Worm (Caenorhabditis elegans) whole organism, L4 larva: ENCODE data around the gene syx-16.

ENCODE experiments used
- F10B5.3 ChIP-seq: sonication (generic microtip); optimal IDR thresholded peaks from 2 replicates; lab custom pipeline; 2016; ENCODE audit warnings: mild to moderate bottlenecking, missing genetic modification characterization, missing compliant biosample characterization
- Y105C5A.15 ChIP-seq: fragments of 200-800 bp; sonication (Bioruptor generic); IDR thresholded peaks from 2 replicates; pipeline ENCODE4 v1.3.6; 2022; ENCODE audit warnings: missing genetic modification characterization, missing compliant biosample characterization
- Y5F2A.4 ChIP-seq: fragments of 200-800 bp; sonication (Bioruptor generic); optimal IDR thresholded peaks from 2 replicates; lab custom pipeline; 2018; ENCODE audit warnings: mild to moderate bottlenecking, missing genetic modification characterization, missing compliant biosample characterization
- Y75B8A.6 ChIP-seq: fragments of 200-800 bp; sonication (Bioruptor generic); IDR thresholded peaks from 2 replicates; pipeline ENCODE4 v1.3.6; 2022; ENCODE audit warnings: missing genetic modification reagents, missing genetic modification characterization, missing compliant biosample characterization
- aha-1 ChIP-seq: fragments of 150-350 bp; peaks from one replicate; lab custom pipeline; 2014; ENCODE audit warnings: missing biosample characterization, missing genetic modification characterization
- aly-2 ChIP-seq: sonication (generic microtip); optimal IDR thresholded peaks from 2 replicates; lab custom pipeline; 2018; ENCODE audit warnings: missing biosample characterization, missing genetic modification characterization
- attf-4 ChIP-seq: sonication (generic microtip); optimal IDR thresholded peaks from 3 replicates; lab custom pipeline; 2017; ENCODE audit warnings: missing biosample characterization, missing genetic modification characterization
- ceh-32 ChIP-seq: sonication (generic microtip); optimal IDR thresholded peaks from 2 replicates; lab custom pipeline; 2016; ENCODE audit warnings: mild to moderate bottlenecking, missing genetic modification characterization, missing compliant biosample characterization; ENCODE audit not compliant: poor library complexity
- ceh-82 ChIP-seq: sonication (generic microtip); optimal IDR thresholded peaks from 2 replicates; lab custom pipeline; 2017; ENCODE audit warnings: missing biosample characterization, missing genetic modification characterization
- daf-19 ChIP-seq: fragments of 200-800 bp; sonication (Bioruptor generic); conservative IDR thresholded peaks from 2 replicates; pipeline ENCODE4 v1.3.6; 2022; ENCODE audit warnings: missing genetic modification characterization, missing compliant biosample characterization
- dmd-9 ChIP-seq: fragments of 200-800 bp; sonication (Bioruptor generic); IDR thresholded peaks from 2 replicates; pipeline ENCODE4 v1.3.6; 2022; ENCODE audit warnings: missing genetic modification reagents, missing genetic modification characterization, missing compliant biosample characterization
- gei-8 ChIP-seq: fragments of 200-800 bp; sonication (Bioruptor generic); optimal IDR thresholded peaks from 2 replicates; lab custom pipeline; 2018; ENCODE audit warnings: mild to moderate bottlenecking, missing genetic modification characterization, missing compliant biosample characterization
- hif-1 ChIP-seq, 2 experiments: sonication (generic microtip); optimal IDR thresholded peaks; 2 replicates each; lab custom pipeline; 2016 to 2017; ENCODE audit warnings: missing compliant biosample characterization in 2 of 2, missing genetic modification characterization in 2 of 2, missing genetic modification reagents in 2 of 2, missing genotype in 2 of 2, mild to moderate bottlenecking in 1 of 2
- hlh-30 ChIP-seq: sonication (generic microtip); optimal IDR thresholded peaks from 2 replicates; lab custom pipeline; 2017; ENCODE audit warnings: antibody characterized with exemption, mild to moderate bottlenecking, missing genetic modification characterization, missing compliant biosample characterization; ENCODE audit not compliant: insufficient read depth
- hmg-1.1 ChIP-seq: fragments of 200-800 bp; sonication (Bioruptor generic); IDR thresholded peaks from 2 replicates; pipeline ENCODE4 v1.3.6; 2022; ENCODE audit warnings: missing genetic modification reagents, missing genetic modification characterization, missing compliant biosample characterization
- lim-7 ChIP-seq: fragments of 200-800 bp; sonication (Bioruptor generic); IDR thresholded peaks from 2 replicates; pipeline ENCODE4 v1.3.6; 2022; ENCODE audit warnings: missing genetic modification characterization, missing compliant biosample characterization
- lin-13 ChIP-seq: fragments of 150-350 bp; optimal IDR thresholded peaks from 2 replicates; lab custom pipeline; 2014; ENCODE audit warnings: missing biosample characterization, missing genetic modification reagents, missing genetic modification characterization
- lin-39 ChIP-seq: fragments of 150-350 bp; optimal IDR thresholded peaks from 2 replicates; lab custom pipeline; 2014; ENCODE audit warnings: missing biosample characterization, missing genetic modification reagents, missing genetic modification characterization
- lir-3 ChIP-seq: sonication (generic microtip); optimal IDR thresholded peaks from 2 replicates; lab custom pipeline; 2016; ENCODE audit warnings: mild to moderate bottlenecking, missing genetic modification characterization, missing compliant biosample characterization
- lsy-2 ChIP-seq, 2 experiments: fragments of 150-350 bp in 1 of 2; sonication (generic microtip) in 1 of 2; optimal IDR thresholded peaks; 2 replicates each; lab custom pipeline; 2014 to 2017; ENCODE audit warnings: missing biosample characterization in 2 of 2, missing genetic modification characterization in 2 of 2
- madf-9 ChIP-seq: fragments of 200-800 bp; sonication (Bioruptor generic); conservative IDR thresholded peaks from 2 replicates; pipeline ENCODE4 v1.3.6; 2022; ENCODE audit warnings: missing genetic modification reagents, missing genetic modification characterization, missing compliant biosample characterization
- mep-1 ChIP-seq: fragments of 150-350 bp; sonication (generic microtip); optimal IDR thresholded peaks from 3 replicates; lab custom pipeline; 2014; ENCODE audit warnings: missing biosample characterization, missing genetic modification characterization
- nhr-10 ChIP-seq: fragments of 150-350 bp; optimal IDR thresholded peaks from 2 replicates; lab custom pipeline; 2014; ENCODE audit warnings: missing biosample characterization, missing genetic modification characterization
- nhr-102 ChIP-seq: sonication (generic microtip); optimal IDR thresholded peaks from 2 replicates; lab custom pipeline; 2016; ENCODE audit warnings: mild to moderate bottlenecking, missing genetic modification characterization, moderate library complexity, missing compliant biosample characterization
- nhr-11 ChIP-seq: fragments of 150-350 bp; optimal IDR thresholded peaks from 2 replicates; lab custom pipeline; 2014; ENCODE audit warnings: missing biosample characterization, missing genetic modification characterization
- nhr-111 ChIP-seq: fragments of 200-800 bp; sonication (Bioruptor generic); optimal IDR thresholded peaks from 2 replicates; lab custom pipeline; 2018; ENCODE audit warnings: mild to moderate bottlenecking, missing genetic modification characterization, missing compliant biosample characterization
- nhr-237 ChIP-seq: sonication (generic microtip); optimal IDR thresholded peaks from 2 replicates; lab custom pipeline; 2017; ENCODE audit warnings: missing biosample characterization, missing genetic modification characterization
- nhr-25 ChIP-seq: sonication (generic microtip); optimal IDR thresholded peaks from 2 replicates; lab custom pipeline; 2017; ENCODE audit warnings: missing genetic modification characterization, mild to moderate bottlenecking, missing compliant biosample characterization, antibody characterized with exemption, moderate library complexity, borderline replicate concordance; ENCODE audit not compliant: insufficient read depth
- nhr-28 ChIP-seq: fragments of 150-350 bp; optimal IDR thresholded peaks from 2 replicates; lab custom pipeline; 2014; ENCODE audit warnings: missing biosample characterization, missing genetic modification characterization
- nhr-41 ChIP-seq: fragments of 200-800 bp; sonication (Bioruptor generic); IDR thresholded peaks from 2 replicates; pipeline ENCODE4 v1.3.6; 2022; ENCODE audit warnings: missing genetic modification reagents, missing genetic modification characterization, missing compliant biosample characterization
- nhr-42 ChIP-seq: fragments of 200-800 bp; sonication (Bioruptor generic); IDR thresholded peaks from 2 replicates; pipeline ENCODE4 v1.3.6; 2022; ENCODE audit warnings: missing genetic modification characterization, missing compliant biosample characterization
- nhr-48 ChIP-seq: sonication (generic microtip); optimal IDR thresholded peaks from 2 replicates; lab custom pipeline; 2016; ENCODE audit warnings: mild to moderate bottlenecking, missing genetic modification characterization, missing compliant biosample characterization
- nhr-6 ChIP-seq: fragments of 150-350 bp; optimal IDR thresholded peaks from 2 replicates; lab custom pipeline; 2014; ENCODE audit warnings: missing biosample characterization, missing genetic modification characterization
- nhr-76 ChIP-seq: fragments of 150-350 bp; optimal IDR thresholded peaks from 2 replicates; lab custom pipeline; 2014; ENCODE audit warnings: missing biosample characterization, missing genetic modification characterization
- nhr-77 ChIP-seq: fragments of 150-350 bp; optimal IDR thresholded peaks from 2 replicates; lab custom pipeline; 2014; ENCODE audit warnings: missing biosample characterization, missing genetic modification characterization
- pha-4 ChIP-seq, 2 experiments: fragments of 150-350 bp in 1 of 2; fragments of 200-800 bp in 1 of 2; sonication (Bioruptor generic) in 1 of 2; IDR thresholded peaks in 1 of 2; optimal IDR thresholded peaks in 1 of 2; 2 replicates each; pipeline versions ENCODE4 v1.3.6 to Lab custom; 2014 to 2022; ENCODE audit warnings: missing genetic modification characterization in 2 of 2, missing genetic modification reagents in 2 of 2, missing biosample characterization in 1 of 2, missing compliant biosample characterization in 1 of 2
- pqm-1 ChIP-seq: sonication (generic microtip); optimal IDR thresholded peaks from 2 replicates; lab custom pipeline; 2017; ENCODE audit warnings: missing biosample characterization, missing genetic modification characterization
- sdz-12 ChIP-seq: fragments of 200-800 bp; sonication (Bioruptor generic); optimal IDR thresholded peaks from 2 replicates; lab custom pipeline; 2018; ENCODE audit warnings: mild to moderate bottlenecking, missing genetic modification characterization, missing compliant biosample characterization
- set-16 ChIP-seq: fragments of 200-800 bp; sonication (Bioruptor generic); IDR thresholded peaks from 2 replicates; pipeline ENCODE4 v1.3.6; 2022; ENCODE audit warnings: missing genetic modification reagents, missing genetic modification characterization, missing compliant biosample characterization
- snpc-1.2 ChIP-seq: fragments of 200-800 bp; sonication (Bioruptor generic); IDR thresholded peaks from 2 replicates; pipeline ENCODE4 v1.3.6; 2022; ENCODE audit warnings: missing genetic modification reagents, missing genetic modification characterization, missing compliant biosample characterization
- tag-97 ChIP-seq: fragments of 200-800 bp; sonication (Bioruptor generic); IDR thresholded peaks from 2 replicates; pipeline ENCODE4 v1.3.6; 2022; ENCODE audit warnings: missing genetic modification characterization, missing compliant biosample characterization
- tra-1 ChIP-seq: fragments of 200-800 bp; sonication (Bioruptor generic); IDR thresholded peaks from 2 replicates; pipeline ENCODE4 v1.3.6; 2022; ENCODE audit warnings: missing genetic modification reagents, missing genetic modification characterization, missing compliant biosample characterization
- unc-130 ChIP-seq: sonication (generic microtip); optimal IDR thresholded peaks from 2 replicates; lab custom pipeline; 2016; ENCODE audit warnings: missing genetic modification reagents, missing genetic modification characterization, missing compliant biosample characterization
- unc-62 ChIP-seq, 3 experiments: fragments of 150-350 bp in 1 of 3; sonication (generic microtip); optimal IDR thresholded peaks in 2 of 3; peaks in 1 of 3; 1 replicate in 1 of 3; 2 replicates in 2 of 3; lab custom pipeline; 2014 to 2017; ENCODE audit warnings: missing biosample characterization in 3 of 3, missing genetic modification characterization in 3 of 3, missing genetic modification reagents in 3 of 3, missing genotype in 1 of 3
- zfp-2 ChIP-seq: sonication (generic microtip); optimal IDR thresholded peaks from 2 replicates; lab custom pipeline; 2016; ENCODE audit warnings: mild to moderate bottlenecking, missing genetic modification characterization, missing compliant biosample characterization
- zfp-3 ChIP-seq: fragments of 200-800 bp; sonication (Bioruptor generic); conservative IDR thresholded peaks from 2 replicates; pipeline ENCODE4 v1.3.6; 2022; ENCODE audit warnings: missing genetic modification reagents, missing genetic modification characterization, missing compliant biosample characterization
- zip-11 ChIP-seq: fragments of 200-800 bp; sonication (Bioruptor generic); IDR thresholded peaks from 2 replicates; pipeline ENCODE4 v1.3.6; 2022; ENCODE audit warnings: missing genetic modification characterization, missing compliant biosample characterization
- zip-2 ChIP-seq: fragments of 150-350 bp; optimal IDR thresholded peaks from 2 replicates; lab custom pipeline; 2014; ENCODE audit warnings: missing biosample characterization, missing genetic modification characterization
- ztf-11 ChIP-seq: fragments of 150-350 bp; optimal IDR thresholded peaks from 2 replicates; lab custom pipeline; 2014; ENCODE audit warnings: missing biosample characterization, missing genetic modification characterization

syx-16 gene

DNA sequence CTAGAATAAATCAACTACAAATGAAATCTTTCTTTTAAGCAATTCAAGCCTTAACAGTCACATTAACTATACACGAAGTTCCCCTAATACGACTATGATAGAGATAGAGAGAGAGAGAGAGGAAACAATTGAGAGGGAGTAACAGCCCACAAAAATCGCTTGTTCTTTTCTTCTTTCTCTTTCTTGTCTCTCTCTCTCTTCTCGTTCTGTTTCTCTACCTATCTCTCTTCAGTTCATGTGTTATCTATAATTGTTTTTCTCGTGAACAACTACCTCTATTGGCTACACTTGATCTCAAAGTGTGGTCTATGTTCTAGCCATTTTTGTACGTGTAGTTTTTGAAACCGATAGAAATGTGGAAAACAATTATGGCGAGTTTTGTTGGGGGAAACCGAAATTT is 6.3 kb downstream of the syx-16 start (continued):
- TF ChIP-seq zip-2 (tag; lab: Kevin White, UChicago), result no peak
- TF ChIP-seq hlh-30, result peak; percentile 80
- 0 out of 2 replicates have a peak, but pooled peaks have one; percentile 27 for TF ChIP-seq tra-1
- peak; percentile 71 for TF ChIP-seq nhr-102 (tag; lab: Kevin White, UChicago)
- peak; percentile 54 for TF ChIP-seq pqm-1
- TF ChIP-seq aly-2 (tag; lab: Kevin White, UChicago), result no peak
- peak; percentile 11 for TF ChIP-seq nhr-48 (tag; lab: Kevin White, UChicago)
- no peak for TF ChIP-seq zfp-2
- 0 out of 2 replicates have a peak, but pooled peaks have one; percentile 38 for TF ChIP-seq hmg-1.1 (GFP tag; lab: Robert Waterston, UW)
- peak; percentile 97 for TF ChIP-seq nhr-77
- peak; percentile 78 for TF ChIP-seq nhr-6 (tag; lab: Kevin White, UChicago)
- TF ChIP-seq nhr-10, result peak; percentile 47
- no peak for TF ChIP-seq lin-13 (GFP tag; lab: Kevin White, UChicago)
- no peak for TF ChIP-seq tag-97
- TF ChIP-seq nhr-28 (tag; lab: Kevin White, UChicago), result peak; percentile 100
- TF ChIP-seq unc-62 (GFP tag; optimal IDR thresholded peaks at IDR 0.05 in 1 of 2; lab: Kevin White, UChicago), result no peak
- no peak for TF ChIP-seq unc-62 (tag; optimal IDR thresholded peaks at IDR 0.05; lab: Kevin White, UChicago)
- 0 out of 2 replicates have a peak, but pooled peaks have one; percentile 18 for TF ChIP-seq pha-4 (GFP tag; IDR thresholded peaks at IDR 0.05; lab: Robert Waterston, UW)
- no peak for TF ChIP-seq pha-4 (tag; optimal IDR thresholded peaks at IDR 0.05; lab: Kevin White, UChicago)

- TF ChIP-seq set-16 (no peak), unc-130 (no peak), nhr-11 (no peak), madf-9 (GFP tag; lab: Robert Waterston, UW) (no peak), nhr-25 (no peak), nhr-28 (tag; lab: Kevin White, UChicago) (peak; percentile 99), ceh-32 (tag; lab: Kevin White, UChicago) (no peak), nhr-42 (GFP tag; lab: Robert Waterston, UW) (no peak), nhr-10 (no peak), hif-1 (tag; optimal IDR thresholded peaks at IDR 0.05; lab: Kevin White, UChicago) (peak in 1 of 2 experiments; percentile 47), nhr-102 (tag; lab: Kevin White, UChicago) (peak; percentile 79), Y105C5A.15 (GFP tag; lab: Robert Waterston, UW) (no peak), Y75B8A.6 (GFP tag; lab: Robert Waterston, UW) (no peak), zfp-3 (no peak), lin-13 (GFP tag; lab: Kevin White, UChicago) (no peak), gei-8 (GFP tag; lab: Kevin White, UChicago) (no peak), lir-3 (no peak), sdz-12 (GFP tag; lab: Kevin White, UChicago) (no peak), attf-4 (tag; lab: Kevin White, UChicago) (no peak), aha-1 (tag; lab: Kevin White, UChicago) (peak; percentile 86), nhr-6 (tag; lab: Kevin White, UChicago) (no peak), zip-11 (no peak), dmd-9 (no peak), ztf-11 (tag; lab: Kevin White, UChicago) (no peak), lsy-2 (tag; optimal IDR thresholded peaks at IDR 0.05; lab: Kevin White, UChicago) (peak in 1 of 2 experiments; percentile 58), nhr-76 (no peak), nhr-41 (GFP tag; lab: Robert Waterston, UW) (peak; percentile 57; the same call in 1 of the 2 replicates), Y5F2A.4 (no peak), lin-39 (tag; lab: Kevin White, UChicago) (no peak), nhr-237 (tag; lab: Kevin White, UChicago) (no peak), nhr-111 (GFP tag; lab: Kevin White, UChicago) (no peak), daf-19 (GFP tag; lab: Robert Waterston, UW) (no peak), F10B5.3 (no peak), mep-1 (tag; lab: Kevin White, UChicago) (peak; percentile 73), aly-2 (tag; lab: Kevin White, UChicago) (no peak), snpc-1.2 (no peak), lim-7 (no peak), ceh-82 (no peak)
Observed at ce11 chrIII:5201267-5201666, 7.6 kb downstream of the syx-16 start.
